Fruit fly (Drosophila melanogaster): ENCODE results near the gene Srlp.

Srlp gene

DNA sequence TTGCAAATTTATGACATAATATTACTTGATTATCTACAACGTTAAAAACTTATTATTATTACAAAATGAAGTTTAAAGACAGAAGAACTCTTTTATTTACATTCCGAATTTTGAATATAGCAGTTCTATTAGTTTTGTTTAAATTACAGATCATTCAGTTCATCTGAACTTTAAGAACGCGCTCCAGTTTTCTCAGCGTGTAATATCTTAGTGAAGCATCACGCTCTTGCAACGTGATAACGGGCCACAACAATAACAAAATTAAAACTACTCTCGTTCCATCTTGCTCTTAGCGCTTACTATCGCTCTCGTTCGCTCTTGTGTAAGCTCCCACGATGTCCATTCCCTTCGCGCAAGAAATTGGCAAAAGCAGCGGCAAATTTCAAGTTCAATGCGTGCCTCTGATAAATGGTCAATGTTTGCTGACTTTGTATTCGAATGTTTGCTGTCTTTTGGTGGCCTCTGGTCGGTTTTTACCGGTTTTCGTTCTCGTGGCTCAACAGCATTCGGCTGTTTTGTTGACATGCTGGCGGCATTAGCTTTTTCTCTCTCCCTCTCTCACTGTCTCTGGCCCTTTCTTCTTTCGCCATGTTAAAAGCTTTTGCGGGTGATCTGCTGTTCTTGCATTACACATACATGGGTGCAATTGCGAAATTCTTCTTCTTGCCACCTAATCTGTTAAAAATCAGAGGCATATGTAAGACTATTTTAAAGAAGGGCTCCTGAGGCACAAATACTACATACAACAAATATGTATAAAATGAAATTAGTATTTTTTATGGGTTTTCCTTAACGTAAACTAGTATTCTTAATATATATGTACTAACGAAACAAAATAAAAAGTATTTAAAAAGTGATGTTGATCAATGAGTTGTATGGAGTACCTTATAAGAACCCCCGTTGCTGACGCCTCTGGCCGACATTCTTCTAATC is 9.0 kb downstream of the Srlp start (continued):
- TF ChIP-seq CG3032 (tag; optimal IDR thresholded peaks at IDR 0.05) (peak; percentile 29), achi (GFP tag; optimal IDR thresholded peaks at IDR 0.05) (peak; percentile 45), CG7368 (GFP tag; optimal IDR thresholded peaks at IDR 0.05) (peak; percentile 21), lz (GFP tag; optimal IDR thresholded peaks at IDR 0.05) (peak; percentile 45), Ets21C (GFP tag; optimal IDR thresholded peaks at IDR 0.05) (peak; percentile 5), Lpt (GFP tag; optimal IDR thresholded peaks at IDR 0.05) (peak; percentile 33), pdm3 (GFP tag; optimal IDR thresholded peaks at IDR 0.05) (peak; percentile 70), Smox (GFP tag; optimal IDR thresholded peaks at IDR 0.05) (peak; percentile 17), vri (GFP tag; optimal IDR thresholded peaks at IDR 0.05) (peak; percentile 64), CG16779 (tag; optimal IDR thresholded peaks at IDR 0.05) (no peak), CG11294 (GFP tag; IDR thresholded peaks at IDR 0.05) (no peak), Sox102F (GFP tag; optimal IDR thresholded peaks at IDR 0.05) (peak; percentile 31), CG8119 (GFP tag; IDR thresholded peaks at IDR 0.05) (peak; percentile 39; the same call in 2 of the 3 replicates), CG6163 (GFP tag; IDR thresholded peaks at IDR 0.05) (peak; percentile 63; the same call in 2 of the 3 replicates), CG11762 (GFP tag; optimal IDR thresholded peaks at IDR 0.05; ENCODE audit: insufficient read depth) (peak; percentile 11), CG11902 (GFP tag; optimal IDR thresholded peaks at IDR 0.05) (no peak), dac (GFP tag; optimal IDR thresholded peaks at IDR 0.05) (peak; percentile 12), CG8632 (GFP tag; optimal IDR thresholded peaks at IDR 0.05) (no peak), CG10631 (GFP tag; optimal IDR thresholded peaks at IDR 0.05) (peak; percentile 45), fd85E (GFP tag; optimal IDR thresholded peaks at IDR 0.05) (no peak), Hr4 (GFP tag; optimal IDR thresholded peaks at IDR 0.05) (peak; percentile 67), CG34406 (GFP tag; optimal IDR thresholded peaks at IDR 0.05) (peak; percentile 42), Sox14 (GFP tag; optimal IDR thresholded peaks at IDR 0.05) (peak; percentile 39), fkh (GFP tag; optimal IDR thresholded peaks at IDR 0.05) (peak; percentile 68), cyc (GFP tag; optimal IDR thresholded peaks at IDR 0.05) (peak; percentile 14)

DNA sequence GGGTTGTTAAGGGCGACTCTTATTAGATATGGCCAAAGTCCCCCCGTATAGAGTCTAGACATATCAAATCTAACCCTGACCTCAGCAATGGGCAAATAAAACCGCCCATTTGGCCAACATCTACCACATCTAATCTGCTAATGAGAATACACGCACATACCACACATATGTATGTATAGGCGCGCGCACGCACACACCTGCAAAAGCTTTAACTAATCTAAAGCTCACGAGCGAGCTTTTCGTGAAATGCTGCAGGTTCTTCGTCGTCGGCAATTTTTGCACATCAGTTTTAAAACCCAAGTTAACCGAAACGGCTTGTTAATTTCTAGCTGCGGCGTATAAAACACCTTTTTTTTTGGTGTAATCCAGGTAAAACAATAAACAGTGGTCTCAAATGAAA is 9.9 kb downstream of the Srlp start:
- no peak for TF ChIP-seq Blimp-1 (GFP tag; optimal IDR thresholded peaks at IDR 0.05)
- TF ChIP-seq CG6792 (GFP tag; optimal IDR thresholded peaks at IDR 0.05), result no peak
- no peak for TF ChIP-seq cyc (GFP tag; optimal IDR thresholded peaks at IDR 0.05)
- no peak for TF ChIP-seq spab (GFP tag; optimal IDR thresholded peaks at IDR 0.05)
- TF ChIP-seq Hr39 (GFP tag; optimal IDR thresholded peaks at IDR 0.05), result no peak
- TF ChIP-seq vri (GFP tag; optimal IDR thresholded peaks at IDR 0.05), result no peak
- TF ChIP-seq esn (GFP tag; optimal IDR thresholded peaks at IDR 0.05), result no peak
- TF ChIP-seq topi (GFP tag; optimal IDR thresholded peaks at IDR 0.05), result no peak
- TF ChIP-seq lz (GFP tag; optimal IDR thresholded peaks at IDR 0.05), result no peak
- no peak for TF ChIP-seq Lpt (GFP tag; optimal IDR thresholded peaks at IDR 0.05)
- TF ChIP-seq Eip75B (GFP tag; optimal IDR thresholded peaks at IDR 0.05), result no peak
- no peak for TF ChIP-seq OdsH (GFP tag; optimal IDR thresholded peaks at IDR 0.05)

DNA sequence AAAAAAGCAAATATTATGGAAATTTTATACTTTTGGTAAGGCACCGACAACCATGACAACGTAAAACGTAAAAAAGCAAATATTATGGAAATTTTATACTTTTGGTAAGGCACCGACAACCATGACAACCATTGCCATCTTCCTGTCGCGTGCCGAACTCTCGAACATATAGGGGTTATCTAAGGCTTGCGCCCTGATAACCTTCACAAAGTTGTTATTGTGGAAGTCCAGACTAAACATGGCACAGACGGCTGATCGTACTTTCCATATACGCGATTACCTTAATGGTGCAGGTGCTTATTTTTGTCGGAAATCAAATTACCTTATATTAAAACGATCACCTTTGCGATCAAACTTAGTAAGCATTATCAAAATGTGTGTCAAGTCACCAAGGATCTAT is 11.6 kb downstream of the Srlp start:
- no peak for TF ChIP-seq ss (GFP tag; optimal IDR thresholded peaks at IDR 0.05)
- peak; percentile 95 for TF ChIP-seq svp (GFP tag)

DNA sequence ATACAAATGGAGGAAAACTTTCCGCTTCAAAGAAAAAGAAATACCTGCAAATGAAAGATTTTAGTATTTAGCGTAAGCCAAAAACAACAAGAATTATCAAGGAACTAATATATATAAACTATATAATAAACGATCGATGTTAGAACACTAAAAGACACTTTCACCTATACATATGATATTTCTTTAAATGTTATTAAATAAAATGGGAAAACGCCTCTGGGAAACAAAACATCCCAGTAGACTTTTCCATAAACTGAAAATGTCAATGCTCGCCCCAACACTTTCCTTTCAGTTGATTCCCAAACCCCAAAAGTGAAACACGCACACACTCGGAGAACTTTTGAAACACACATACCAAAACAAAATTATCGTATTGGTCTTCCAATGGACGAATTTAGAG is 13.5 kb downstream of the Srlp start, which contains the start of gene vrs:
Gene vrs, plus strand, starts transcription at position 301 of the 400 bp plus-strand sequence.
- TF ChIP-seq dsx (GFP tag; optimal IDR thresholded peaks at IDR 0.05; ENCODE audit: poor library complexity, severe bottlenecking) (no peak), CG16779 (tag; optimal IDR thresholded peaks at IDR 0.05) (no peak), salr (GFP tag; optimal IDR thresholded peaks at IDR 0.05) (no peak), CG3032 (tag; optimal IDR thresholded peaks at IDR 0.05) (no peak), ss (GFP tag; optimal IDR thresholded peaks at IDR 0.05) (no peak), Sox15 (GFP tag; optimal IDR thresholded peaks at IDR 0.05) (no peak), CG32006 (GFP tag; optimal IDR thresholded peaks at IDR 0.05) (no peak), fd59A (GFP tag; optimal IDR thresholded peaks at IDR 0.05) (no peak), Ets21C (GFP tag; optimal IDR thresholded peaks at IDR 0.05) (no peak), CG6163 (GFP tag; IDR thresholded peaks at IDR 0.05) (no peak), CG9139 (GFP tag; optimal IDR thresholded peaks at IDR 0.05) (no peak), OdsH (GFP tag; optimal IDR thresholded peaks at IDR 0.05) (no peak), fkh (GFP tag; optimal IDR thresholded peaks at IDR 0.05) (no peak), fd85E (GFP tag; optimal IDR thresholded peaks at IDR 0.05) (no peak), Ets96B (tag; optimal IDR thresholded peaks at IDR 0.05) (no peak), Lpt (GFP tag; optimal IDR thresholded peaks at IDR 0.05) (no peak), Hr39 (GFP tag; optimal IDR thresholded peaks at IDR 0.05) (no peak), Smox (GFP tag; optimal IDR thresholded peaks at IDR 0.05) (no peak), dac (GFP tag; optimal IDR thresholded peaks at IDR 0.05) (no peak)
